Worm (Caenorhabditis elegans): Measurements from ENCODE around the gene R02D5.6.
A peak's percentile ranks its signal among the peaks of the same experiment; 100 is the strongest.

Gene R02D5.6

DNA sequence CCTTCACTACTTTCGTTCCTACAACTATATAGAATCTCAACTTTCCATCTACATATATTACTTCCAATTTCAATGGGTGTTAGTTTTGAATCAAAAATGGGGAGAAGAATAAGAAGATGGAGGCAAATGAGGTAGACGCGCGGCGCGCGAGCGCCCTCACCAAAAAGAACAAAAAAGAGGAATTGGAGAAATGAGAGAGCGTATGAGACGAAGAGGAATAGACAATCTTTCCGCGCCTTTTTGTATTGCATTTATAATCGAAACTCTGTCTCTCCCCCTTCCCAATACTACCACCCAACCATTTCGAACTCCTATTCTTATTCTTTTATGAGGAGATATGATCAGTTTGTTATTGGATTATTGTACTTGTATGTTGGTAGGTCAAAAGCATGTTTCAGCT, 17.4 kb downstream of the R02D5.6 start:
- TF ChIP-seq dmd-4 (tag; optimal IDR thresholded peaks at IDR 0.05; ENCODE audit: borderline replicate concordance) (no peak), ceh-31 (tag; optimal IDR thresholded peaks at IDR 0.05) (peak; percentile 15), npax-4 (tag; optimal IDR thresholded peaks at IDR 0.05) (no peak), pros-1 (tag; optimal IDR thresholded peaks at IDR 0.05) (no peak), K02D7.2 (tag; optimal IDR thresholded peaks at IDR 0.05) (no peak), eyg-1 (tag; optimal IDR thresholded peaks at IDR 0.05) (no peak), odd-2 (tag; optimal IDR thresholded peaks at IDR 0.05) (no peak), K09A11.1 (tag; optimal IDR thresholded peaks at IDR 0.05; ENCODE audit: insufficient read depth) (no peak)

ce11 chrV:14499074-14499864, 18.6 kb downstream of the R02D5.6 start:
- no peak for TF ChIP-seq dmd-4 (tag; optimal IDR thresholded peaks at IDR 0.05; ENCODE audit: borderline replicate concordance)
- no peak for TF ChIP-seq hlh-13 (GFP tag; optimal IDR thresholded peaks at IDR 0.05)
- TF ChIP-seq C38D4.7 (GFP tag; optimal IDR thresholded peaks at IDR 0.05), result no peak
- no peak for TF ChIP-seq K09A11.1 (tag; optimal IDR thresholded peaks at IDR 0.05; ENCODE audit: insufficient read depth)
- TF ChIP-seq pag-3 (tag; optimal IDR thresholded peaks at IDR 0.05; ENCODE audit: borderline replicate concordance), result no peak
- TF ChIP-seq tbx-7 (tag; optimal IDR thresholded peaks at IDR 0.05), result no peak
- TF ChIP-seq ttx-3 (tag; optimal IDR thresholded peaks at IDR 0.05), result no peak
- no peak for TF ChIP-seq eyg-1 (tag; optimal IDR thresholded peaks at IDR 0.05)
- no peak for TF ChIP-seq hlh-8 (tag; optimal IDR thresholded peaks at IDR 0.05)
- TF ChIP-seq mec-3 (tag; optimal IDR thresholded peaks at IDR 0.05; ENCODE audit: borderline replicate concordance), result no peak
- no peak for TF ChIP-seq ceh-30 (tag; optimal IDR thresholded peaks at IDR 0.05)
- TF ChIP-seq nfya-1 (tag; optimal IDR thresholded peaks at IDR 0.05), result no peak
- no peak for TF ChIP-seq ets-4 (tag; optimal IDR thresholded peaks at IDR 0.05)
- TF ChIP-seq sox-4 (tag; optimal IDR thresholded peaks at IDR 0.05), result no peak
- TF ChIP-seq ceh-31 (tag; optimal IDR thresholded peaks at IDR 0.05), result no peak
- no peak for TF ChIP-seq rnt-1 (tag; optimal IDR thresholded peaks at IDR 0.05)
- no peak for TF ChIP-seq ama-1 (optimal IDR thresholded peaks at IDR 0.05)
- no peak for TF ChIP-seq hlh-6 (tag; optimal IDR thresholded peaks at IDR 0.05)
- no peak for TF ChIP-seq elt-4 (tag; optimal IDR thresholded peaks at IDR 0.05)
- TF ChIP-seq nhr-11 (tag; optimal IDR thresholded peaks at IDR 0.05), result no peak

- TF ChIP-seq T23F11.4 (GFP tag; optimal IDR thresholded peaks at IDR 0.05), result no peak
- no peak for TF ChIP-seq unc-42 (tag; optimal IDR thresholded peaks at IDR 0.05)
- no peak for TF ChIP-seq nhr-11 (tag; optimal IDR thresholded peaks at IDR 0.05)
- TF ChIP-seq ceh-45 (GFP tag; IDR thresholded peaks at IDR 0.05), result no peak
- TF ChIP-seq dve-1 (tag; optimal IDR thresholded peaks at IDR 0.05), result no peak
- no peak for TF ChIP-seq lim-6 (tag; optimal IDR thresholded peaks at IDR 0.05)
- TF ChIP-seq fkh-10 (GFP tag; optimal IDR thresholded peaks at IDR 0.05), result no peak
- TF ChIP-seq unc-3 (GFP tag; conservative IDR thresholded peaks at IDR 0.05), result no peak
- TF ChIP-seq unc-3 (tag; optimal IDR thresholded peaks at IDR 0.05), result no peak
- no peak for TF ChIP-seq ceh-24 (tag; optimal IDR thresholded peaks at IDR 0.05)
- no peak for TF ChIP-seq hlh-6 (tag; optimal IDR thresholded peaks at IDR 0.05)
- no peak for TF ChIP-seq ahr-1 (tag; optimal IDR thresholded peaks at IDR 0.05)
- peak; percentile 40 for TF ChIP-seq tbx-2 (tag; optimal IDR thresholded peaks at IDR 0.05)
- TF ChIP-seq pha-2 (tag; optimal IDR thresholded peaks at IDR 0.05), result no peak
- TF ChIP-seq ama-1 (optimal IDR thresholded peaks at IDR 0.05), result no peak
- no peak for TF ChIP-seq pag-3 (tag; optimal IDR thresholded peaks at IDR 0.05; ENCODE audit: borderline replicate concordance)
- TF ChIP-seq pros-1 (tag; optimal IDR thresholded peaks at IDR 0.05), result no peak
- TF ChIP-seq sdc-2 (tag; optimal IDR thresholded peaks at IDR 0.05), result no peak
- no peak for TF ChIP-seq ceh-18 (tag; optimal IDR thresholded peaks at IDR 0.05)
- no peak for TF ChIP-seq ztf-16 (tag; optimal IDR thresholded peaks at IDR 0.05)
- TF ChIP-seq sox-2 (GFP tag; IDR thresholded peaks at IDR 0.05), result no peak
- TF ChIP-seq che-1 (tag; optimal IDR thresholded peaks at IDR 0.05), result no peak
- TF ChIP-seq elt-2 (tag; optimal IDR thresholded peaks at IDR 0.05), result peak; percentile 29
- no peak for TF ChIP-seq ceh-2 (tag; optimal IDR thresholded peaks at IDR 0.05)
- TF ChIP-seq K02D7.2 (tag; optimal IDR thresholded peaks at IDR 0.05), result no peak
- TF ChIP-seq ceh-14 (tag; optimal IDR thresholded peaks at IDR 0.05), result no peak
- TF ChIP-seq sox-4 (tag; optimal IDR thresholded peaks at IDR 0.05), result no peak
- TF ChIP-seq ceh-34 (tag; optimal IDR thresholded peaks at IDR 0.05), result peak; percentile 18
- TF ChIP-seq ceh-31 (tag; optimal IDR thresholded peaks at IDR 0.05), result peak; percentile 29
- TF ChIP-seq fkh-6 (tag; optimal IDR thresholded peaks at IDR 0.05), result no peak
- TF ChIP-seq dmd-4 (tag; optimal IDR thresholded peaks at IDR 0.05; ENCODE audit: borderline replicate concordance), result no peak
- no peak for TF ChIP-seq F13H6.1 (tag; optimal IDR thresholded peaks at IDR 0.05)
- peak; percentile 32 for TF ChIP-seq nfya-1 (tag; optimal IDR thresholded peaks at IDR 0.05)
These were observed 19.7 kb downstream of the R02D5.6 start for ce11 chrV:14498204-14498603.
